Worm (Caenorhabditis elegans): ENCODE results near the gene F13A2.9.

ce11 chrV:4360018-4360417, 27.3 kb downstream of the F13A2.9 start:
- TF ChIP-seq lin-39 (tag; optimal IDR thresholded peaks at IDR 0.05) (no peak), nhr-237 (tag; optimal IDR thresholded peaks at IDR 0.05) (no peak), lsy-2 (tag; optimal IDR thresholded peaks at IDR 0.05) (no peak), nhr-28 (tag; optimal IDR thresholded peaks at IDR 0.05) (no peak), aha-1 (tag) (no peak), pha-4 (GFP tag; IDR thresholded peaks at IDR 0.05) (no peak), pha-4 (tag; optimal IDR thresholded peaks at IDR 0.05) (no peak)
